Worm (Caenorhabditis elegans): Measurements from ENCODE around the gene nlp-14.
A peak's percentile ranks its signal among the peaks of the same experiment; 100 is the strongest.

nlp-14 gene

ce11 chrX:8879349-8879748 is 39.9 kb downstream of the nlp-14 start, which contains the start of gene C06E2.2:
Gene C06E2.2, plus strand, starts transcription at chrX:8879649.
- TF ChIP-seq pha-4 (tag; optimal IDR thresholded peaks at IDR 0.05) = no peak
- TF ChIP-seq lsy-2 (tag; optimal IDR thresholded peaks at IDR 0.05) = no peak
- no peak for TF ChIP-seq lin-32 (GFP tag; optimal IDR thresholded peaks at IDR 0.05)
- no peak for TF ChIP-seq zip-8 (tag; optimal IDR thresholded peaks at IDR 0.05)
- no peak for TF ChIP-seq hlh-1 (tag; optimal IDR thresholded peaks at IDR 0.05)
- TF ChIP-seq bed-3 (GFP tag; optimal IDR thresholded peaks at IDR 0.05) = no peak
- no peak for TF ChIP-seq blmp-1 (tag; optimal IDR thresholded peaks at IDR 0.05)
- TF ChIP-seq nhr-76 (tag; optimal IDR thresholded peaks at IDR 0.05) = no peak
- no peak for TF ChIP-seq mep-1 (tag; optimal IDR thresholded peaks at IDR 0.05)
- no peak for TF ChIP-seq elt-1 (tag; optimal IDR thresholded peaks at IDR 0.05; ENCODE audit: borderline replicate concordance, insufficient read depth)
- no peak for TF ChIP-seq nhr-237 (tag; optimal IDR thresholded peaks at IDR 0.05)
- TF ChIP-seq sem-2 (GFP tag; optimal IDR thresholded peaks at IDR 0.05) = no peak
- no peak for TF ChIP-seq mab-5 (tag; optimal IDR thresholded peaks at IDR 0.05)
- no peak for TF ChIP-seq mls-2 (tag; optimal IDR thresholded peaks at IDR 0.05)

- TF ChIP-seq flh-1 (GFP tag; optimal IDR thresholded peaks at IDR 0.05) (no peak), nhr-12 (tag; optimal IDR thresholded peaks at IDR 0.05) (no peak), lin-32 (GFP tag; optimal IDR thresholded peaks at IDR 0.05) (no peak), zip-8 (tag; optimal IDR thresholded peaks at IDR 0.05) (peak; percentile 89)
Observed at ce11 chrX:8878709-8879108, 40.5 kb downstream of the nlp-14 start.

ce11 chrX:8877162-8877561 is 42.1 kb downstream of the nlp-14 start:
- TF ChIP-seq unc-120 (tag; optimal IDR thresholded peaks at IDR 0.05; ENCODE audit: poor library complexity, severe bottlenecking) (no peak), mls-2 (tag; optimal IDR thresholded peaks at IDR 0.05) (no peak)

- TF ChIP-seq nhr-76 (tag; optimal IDR thresholded peaks at IDR 0.05) (no peak), nhr-12 (tag; optimal IDR thresholded peaks at IDR 0.05) (no peak), mls-2 (tag; optimal IDR thresholded peaks at IDR 0.05) (no peak), elt-3 (tag; optimal IDR thresholded peaks at IDR 0.05) (no peak), elt-1 (tag; optimal IDR thresholded peaks at IDR 0.05; ENCODE audit: borderline replicate concordance, insufficient read depth) (no peak), snpc-4 (tag; optimal IDR thresholded peaks at IDR 0.05) (no peak), nhr-28 (tag; optimal IDR thresholded peaks at IDR 0.05) (no peak), ceh-43 (GFP tag; optimal IDR thresholded peaks at IDR 0.05) (no peak), tbx-8 (GFP tag; optimal IDR thresholded peaks at IDR 0.05) (no peak), zip-8 (tag; optimal IDR thresholded peaks at IDR 0.05) (no peak), flh-1 (GFP tag; optimal IDR thresholded peaks at IDR 0.05) (no peak), lin-32 (GFP tag; optimal IDR thresholded peaks at IDR 0.05) (no peak), blmp-1 (tag; optimal IDR thresholded peaks at IDR 0.05) (no peak), ham-2 (GFP tag; optimal IDR thresholded peaks at IDR 0.05) (no peak), unc-120 (tag; optimal IDR thresholded peaks at IDR 0.05; ENCODE audit: poor library complexity, severe bottlenecking) (no peak), unc-39 (tag; optimal IDR thresholded peaks at IDR 0.05) (no peak), bed-3 (GFP tag; optimal IDR thresholded peaks at IDR 0.05) (no peak), M03D4.4 (tag; optimal IDR thresholded peaks at IDR 0.05) (no peak), mep-1 (tag; optimal IDR thresholded peaks at IDR 0.05) (no peak)
Observed at ce11 chrX:8875867-8876266, 43.4 kb downstream of the nlp-14 start.

ce11 chrX:8874748-8875147 is 44.5 kb downstream of the nlp-14 start, which contains the start of gene C06E2.1:
Gene C06E2.1, minus strand, starts transcription at chrX:8874848.
- TF ChIP-seq lsy-2 (tag; optimal IDR thresholded peaks at IDR 0.05) (no peak), nhr-237 (tag; optimal IDR thresholded peaks at IDR 0.05) (no peak), blmp-1 (tag; optimal IDR thresholded peaks at IDR 0.05) (no peak), sem-2 (GFP tag; optimal IDR thresholded peaks at IDR 0.05) (no peak), nhr-28 (tag; optimal IDR thresholded peaks at IDR 0.05) (no peak), nhr-12 (tag; optimal IDR thresholded peaks at IDR 0.05) (no peak), bed-3 (GFP tag; optimal IDR thresholded peaks at IDR 0.05) (no peak), unc-62 (GFP tag; optimal IDR thresholded peaks at IDR 0.05) (no peak), zip-8 (tag; optimal IDR thresholded peaks at IDR 0.05) (no peak), sptf-1 (tag; optimal IDR thresholded peaks at IDR 0.05) (no peak), elt-1 (tag; optimal IDR thresholded peaks at IDR 0.05; ENCODE audit: borderline replicate concordance, insufficient read depth) (no peak), lin-13 (tag; optimal IDR thresholded peaks at IDR 0.05) (no peak), snpc-4 (tag; optimal IDR thresholded peaks at IDR 0.05) (no peak), ceh-39 (tag; optimal IDR thresholded peaks at IDR 0.05) (no peak), ztf-11 (tag; optimal IDR thresholded peaks at IDR 0.05) (no peak), ceh-83 (GFP tag; optimal IDR thresholded peaks at IDR 0.05) (no peak), tbx-8 (GFP tag; optimal IDR thresholded peaks at IDR 0.05) (no peak)

Measured in whole organism, mixed stage, embryonic.